Worm (Caenorhabditis elegans) whole organism, midembryonic: ENCODE data around the gene srh-148.

Experiments
- T22C8.4 ChIP-seq: fragments of 200-800 bp; sonication (Bioruptor generic); IDR thresholded peaks from 2 replicates; pipeline ENCODE4 v1.3.6; 2022; ENCODE audit warnings: missing genetic modification characterization, missing compliant biosample characterization
- cog-1 ChIP-seq: sonication (generic microtip); optimal IDR thresholded peaks from 2 replicates; lab custom pipeline; 2016; ENCODE audit warnings: missing genetic modification characterization, missing compliant biosample characterization
- flt-1 ChIP-seq: fragments of 200-800 bp; sonication (Bioruptor generic); IDR thresholded peaks from 2 replicates; pipeline ENCODE4 v1.3.6; 2022; ENCODE audit warnings: missing genetic modification characterization, missing compliant biosample characterization
- klf-2 ChIP-seq: fragments of 200-800 bp; sonication (Bioruptor generic); conservative IDR thresholded peaks from 2 replicates; pipeline ENCODE4 v1.3.6; 2022; ENCODE audit warnings: missing genetic modification reagents, missing genetic modification characterization, missing compliant biosample characterization
- med-1 ChIP-seq: sonication (generic microtip); optimal IDR thresholded peaks from 2 replicates; lab custom pipeline; 2017; ENCODE audit warnings: missing genetic modification characterization, mild to moderate bottlenecking, missing compliant biosample characterization, antibody characterized with exemption, missing genetic modification reagents; ENCODE audit not compliant: insufficient read depth
- ref-1 ChIP-seq: fragments of 200-800 bp; sonication (Bioruptor generic); conservative IDR thresholded peaks from 2 replicates; pipeline ENCODE4 v1.3.6; 2022; ENCODE audit warnings: missing genetic modification reagents, missing genetic modification characterization, missing compliant biosample characterization
- tab-1 ChIP-seq: fragments of 200-800 bp; sonication (Bioruptor generic); IDR thresholded peaks from 2 replicates; pipeline ENCODE4 v1.3.6; 2022; ENCODE audit warnings: missing genetic modification characterization, missing compliant biosample characterization
- ztf-23 ChIP-seq: fragments of 200-800 bp; sonication (Bioruptor generic); IDR thresholded peaks from 2 replicates; pipeline ENCODE4 v1.3.6; 2022; ENCODE audit warnings: missing genetic modification reagents, missing genetic modification characterization, missing compliant biosample characterization
- ztf-29 ChIP-seq: fragments of 200-800 bp; sonication (Bioruptor generic); IDR thresholded peaks from 2 replicates; pipeline ENCODE4 v1.3.6; 2022; ENCODE audit warnings: missing genetic modification reagents, missing genetic modification characterization, missing compliant biosample characterization

srh-148 gene

DNA sequence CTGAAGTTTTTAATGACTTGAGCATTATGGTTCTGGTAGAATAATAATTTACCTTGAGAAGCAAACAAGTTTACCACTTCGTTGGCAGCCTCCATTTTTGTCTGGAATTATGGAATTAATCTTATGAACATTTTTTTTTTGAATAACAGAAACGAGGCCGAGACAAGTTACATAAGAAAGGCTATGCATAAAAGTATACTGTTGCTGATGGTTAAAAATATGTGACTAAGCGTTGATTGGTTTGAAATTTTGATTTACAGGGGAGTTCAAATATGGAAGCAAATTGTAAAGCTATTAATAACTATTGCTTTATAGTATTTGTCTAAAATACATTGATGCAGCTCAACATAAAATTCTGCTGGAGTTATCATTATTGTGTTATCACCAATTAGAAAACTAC lies 30.6 kb upstream of the srh-148 start, which contains the start of gene cgt-1:
Gene cgt-1 (minus strand): TSS at position 101 of the 400 bp plus-strand sequence.
- TF ChIP-seq ztf-29: no peak
- TF ChIP-seq med-1: no peak
- TF ChIP-seq tab-1: no peak
- no peak for TF ChIP-seq cog-1 (tag; lab: Kevin White, UChicago)
- no peak for TF ChIP-seq T22C8.4

DNA sequence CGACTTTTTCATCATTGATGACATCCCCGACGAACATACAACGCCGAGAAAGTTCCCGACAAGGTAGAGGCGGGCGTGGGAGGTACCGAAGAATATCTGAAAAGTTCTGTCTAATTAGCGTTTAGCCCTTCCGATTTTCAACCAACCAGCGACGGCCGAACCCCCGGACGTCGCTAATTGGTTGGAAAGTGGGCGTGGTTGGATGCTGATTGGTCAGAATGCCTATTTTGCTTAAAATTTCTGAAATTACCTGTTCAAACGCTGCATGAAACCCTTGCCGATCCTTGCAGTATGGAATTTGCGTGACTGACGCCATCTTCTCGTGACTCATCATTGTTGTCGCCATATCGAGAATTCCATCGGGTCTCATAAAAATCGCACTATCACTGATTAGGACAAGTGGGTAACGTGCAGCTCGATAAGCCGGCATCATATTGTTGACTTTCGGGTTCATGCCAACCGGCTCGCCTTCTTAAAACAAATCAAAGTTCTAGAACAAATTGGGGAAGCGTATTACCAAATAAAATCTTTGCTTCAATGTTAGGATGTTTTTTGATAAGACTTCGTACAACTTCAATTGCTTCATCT lies 29.6 kb upstream of the srh-148 start:
- TF ChIP-seq med-1 (no peak), tab-1 (no peak), ref-1 (GFP tag; lab: Robert Waterston, UW) (no peak), flt-1 (GFP tag; lab: Robert Waterston, UW) (no peak), cog-1 (tag; lab: Kevin White, UChicago) (no peak), T22C8.4 (no peak), klf-2 (GFP tag; lab: Robert Waterston, UW) (no peak), ztf-29 (no peak), ztf-23 (GFP tag; lab: Robert Waterston, UW) (no peak)

- TF ChIP-seq ztf-29: no peak
- TF ChIP-seq T22C8.4: no peak
- no peak for TF ChIP-seq ztf-23 (GFP tag; lab: Robert Waterston, UW)
- no peak for TF ChIP-seq tab-1
- no peak for TF ChIP-seq ref-1 (GFP tag; lab: Robert Waterston, UW)
- TF ChIP-seq med-1: no peak
- TF ChIP-seq flt-1 (GFP tag; lab: Robert Waterston, UW): no peak
Measured at ce11 chrV:15885967-15886366, 27.8 kb upstream of the srh-148 start, which contains the start of gene T06C12.9. T06C12.9 (minus strand) TSS chrV:15886067.

- TF ChIP-seq med-1 (no peak), flt-1 (GFP tag; lab: Robert Waterston, UW) (no peak), ztf-29 (no peak), klf-2 (GFP tag; lab: Robert Waterston, UW) (no peak), tab-1 (no peak), T22C8.4 (no peak), ref-1 (GFP tag; lab: Robert Waterston, UW) (no peak), ztf-23 (GFP tag; lab: Robert Waterston, UW) (no peak), cog-1 (tag; lab: Kevin White, UChicago) (no peak)
Measured at ce11 chrV:15884698-15885097, 26.5 kb upstream of the srh-148 start, which contains the start of gene oac-42. oac-42 (minus strand) TSS chrV:15884798.

DNA sequence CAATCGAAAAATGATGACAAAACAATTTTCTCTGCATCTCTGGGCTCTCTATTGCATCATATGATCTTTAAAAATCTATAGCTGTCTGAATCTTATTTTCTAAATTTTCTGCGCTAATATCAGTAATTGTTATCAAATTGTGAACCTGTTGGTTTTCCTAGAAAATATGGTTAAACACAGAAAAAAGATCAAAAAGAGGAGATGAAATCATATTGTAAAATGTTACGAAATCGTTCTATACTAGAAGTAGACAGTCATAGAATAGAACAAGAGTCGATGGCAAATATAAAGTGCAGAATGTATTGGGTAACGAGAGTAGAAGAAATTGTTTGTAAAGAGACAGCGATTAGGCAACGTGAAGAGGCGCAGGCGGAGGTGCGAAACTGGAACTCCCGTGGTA lies 22.5 kb upstream of the srh-148 start:
- TF ChIP-seq klf-2 (GFP tag; lab: Robert Waterston, UW) (no peak), tab-1 (no peak), cog-1 (tag; lab: Kevin White, UChicago) (no peak), flt-1 (GFP tag; lab: Robert Waterston, UW) (no peak), ztf-29 (no peak), med-1 (no peak), ref-1 (GFP tag; lab: Robert Waterston, UW) (no peak), T22C8.4 (no peak), ztf-23 (GFP tag; lab: Robert Waterston, UW) (no peak)

ce11 chrV:15880033-15880432 lies 21.8 kb upstream of the srh-148 start:
- TF ChIP-seq med-1: no peak
- no peak for TF ChIP-seq ztf-23 (GFP tag; lab: Robert Waterston, UW)
- TF ChIP-seq tab-1: no peak
- TF ChIP-seq cog-1 (tag; lab: Kevin White, UChicago): no peak
- TF ChIP-seq klf-2 (GFP tag; lab: Robert Waterston, UW): no peak
- TF ChIP-seq ref-1 (GFP tag; lab: Robert Waterston, UW): no peak
- TF ChIP-seq flt-1 (GFP tag; lab: Robert Waterston, UW): no peak
- TF ChIP-seq ztf-29: no peak
- TF ChIP-seq T22C8.4: no peak

- TF ChIP-seq ztf-23 (GFP tag; lab: Robert Waterston, UW) (no peak), flt-1 (GFP tag; lab: Robert Waterston, UW) (no peak), ref-1 (GFP tag; lab: Robert Waterston, UW) (no peak), ztf-29 (no peak), tab-1 (no peak), T22C8.4 (no peak), klf-2 (GFP tag; lab: Robert Waterston, UW) (no peak), cog-1 (tag; lab: Kevin White, UChicago) (no peak), med-1 (no peak)
Measured at ce11 chrV:15879508-15879907, 21.3 kb upstream of the srh-148 start, which contains the start of gene nhr-84. nhr-84 (minus strand) TSS chrV:15879608.

DNA sequence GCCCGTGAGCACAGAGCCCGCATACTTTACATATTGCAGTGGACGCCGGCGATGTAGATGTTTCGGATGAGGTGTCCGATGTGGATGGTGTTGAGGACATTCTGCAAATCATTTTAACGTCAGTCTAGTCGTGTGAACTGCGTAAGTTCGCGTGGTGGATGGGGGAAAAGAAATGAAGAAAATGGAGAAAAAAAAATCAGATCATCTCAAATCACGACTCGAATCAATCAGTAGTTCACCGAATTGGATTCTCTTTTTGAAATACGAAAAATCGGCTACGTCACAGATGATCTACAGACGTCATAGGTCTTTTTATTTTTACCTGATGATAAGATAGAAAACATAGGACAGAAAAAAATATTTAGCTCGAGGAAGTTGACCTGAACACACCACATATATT lies 18.1 kb upstream of the srh-148 start, which contains the start of gene nhr-102:
Gene nhr-102 (minus strand): TSS at position 101 of the 400 bp plus-strand sequence.
- TF ChIP-seq flt-1 (GFP tag; lab: Robert Waterston, UW): no peak
- TF ChIP-seq med-1: no peak
- TF ChIP-seq klf-2 (GFP tag; lab: Robert Waterston, UW): no peak
- TF ChIP-seq cog-1 (tag; lab: Kevin White, UChicago): no peak
- TF ChIP-seq tab-1: no peak

ce11 chrV:15873762-15874161 lies 15.6 kb upstream of the srh-148 start:
- peak; percentile 100 for TF ChIP-seq ztf-29
- peak; percentile 96 for TF ChIP-seq cog-1 (tag; lab: Kevin White, UChicago)
- TF ChIP-seq ztf-23 (GFP tag; lab: Robert Waterston, UW): peak; percentile 99
- TF ChIP-seq klf-2 (GFP tag; lab: Robert Waterston, UW): peak; percentile 99
- TF ChIP-seq ref-1 (GFP tag; lab: Robert Waterston, UW): peak; percentile 100
- peak; percentile 100 for TF ChIP-seq tab-1
- peak; percentile 99 for TF ChIP-seq T22C8.4
- TF ChIP-seq med-1: peak; percentile 91
- TF ChIP-seq flt-1 (GFP tag; lab: Robert Waterston, UW): peak; percentile 99

ce11 chrV:15872273-15872672 lies 14.1 kb upstream of the srh-148 start, which contains the start of gene str-56:
str-56 (plus strand) TSS chrV:15872573.
- TF ChIP-seq klf-2 (GFP tag; lab: Robert Waterston, UW) (no peak), ref-1 (GFP tag; lab: Robert Waterston, UW) (no peak), flt-1 (GFP tag; lab: Robert Waterston, UW) (no peak), cog-1 (tag; lab: Kevin White, UChicago) (no peak), ztf-29 (no peak), T22C8.4 (no peak), ztf-23 (GFP tag; lab: Robert Waterston, UW) (no peak), tab-1 (no peak), med-1 (no peak)
